Fruit fly (Drosophila melanogaster) whole organism, embryonic: Measurements from ENCODE around the gene Coa8.
A peak's percentile ranks its signal among the peaks of the same experiment; 100 is the strongest.

Experiments
- Atf-2 ChIP-seq: fragments of 200-800 bp; sonication (Bioruptor generic); optimal IDR thresholded peaks from 2 replicates; lab custom pipeline; 2016; ENCODE audit warnings: missing biosample characterization, missing genetic modification characterization
- Atf3 ChIP-seq: fragments of 200-800 bp; sonication (Bioruptor generic); optimal IDR thresholded peaks from 3 replicates; lab custom pipeline; 2016; ENCODE audit warnings: missing biosample characterization, missing genetic modification characterization
- Awh ChIP-seq: fragments of 200-800 bp; sonication (Bioruptor generic); IDR thresholded peaks from 2 replicates; pipeline ENCODE4, ENCODE4 v1.3.6; 2022; ENCODE audit warnings: missing biosample characterization, missing genetic modification characterization
- CG10366 ChIP-seq: fragments of 200-800 bp; sonication (Bioruptor generic); IDR thresholded peaks from 2 replicates; pipeline ENCODE4 v1.3.6; 2022; ENCODE audit warnings: missing biosample characterization, missing genetic modification characterization
- CG10431 ChIP-seq: fragments of 200-800 bp; sonication (Bioruptor generic); optimal IDR thresholded peaks from 3 replicates; lab custom pipeline; 2018; ENCODE audit warnings: missing biosample characterization, mild to moderate bottlenecking, missing genetic modification characterization
- CG10543 ChIP-seq: fragments of 200-800 bp; sonication (Bioruptor generic); optimal IDR thresholded peaks from 3 replicates; lab custom pipeline; 2017; ENCODE audit warnings: missing biosample characterization, mild to moderate bottlenecking, missing genetic modification characterization, moderate library complexity
- CG12155 ChIP-seq: fragments of 200-800 bp; sonication (Bioruptor generic); optimal IDR thresholded peaks from 3 replicates; lab custom pipeline; 2016; ENCODE audit warnings: missing biosample characterization, missing genetic modification characterization
- CG12299 ChIP-seq: fragments of 200-800 bp; sonication (Bioruptor generic); optimal IDR thresholded peaks from 2 replicates; lab custom pipeline; 2018; ENCODE audit warnings: missing biosample characterization, mild to moderate bottlenecking, missing genetic modification characterization
- CG13624 ChIP-seq: fragments of 200-800 bp; sonication (Bioruptor generic); optimal IDR thresholded peaks from 2 replicates; lab custom pipeline; 2016; ENCODE audit warnings: missing biosample characterization, missing genetic modification characterization
- CG2199 ChIP-seq: fragments of 200-800 bp; sonication (Bioruptor generic); IDR thresholded peaks from 3 replicates; pipeline ENCODE4 v1.3.6; 2022; ENCODE audit warnings: missing biosample characterization, missing genetic modification characterization
- CG30020 ChIP-seq: fragments of 200-800 bp; optimal IDR thresholded peaks from 2 replicates; lab custom pipeline; 2019; ENCODE audit warnings: missing biosample characterization, mild to moderate bottlenecking, missing genetic modification characterization, moderate library complexity
- CG30431 ChIP-seq: fragments of 200-800 bp; sonication (Bioruptor generic); optimal IDR thresholded peaks from 2 replicates; lab custom pipeline; 2017; ENCODE audit warnings: missing biosample characterization, missing genetic modification characterization
- CG3065 ChIP-seq: fragments of 200-800 bp; sonication (Bioruptor generic); optimal IDR thresholded peaks from 2 replicates; lab custom pipeline; 2016; ENCODE audit warnings: missing biosample characterization, missing genetic modification characterization
- CG31365 ChIP-seq: fragments of 200-800 bp; sonication (Bioruptor generic); optimal IDR thresholded peaks from 2 replicates; lab custom pipeline; 2018; ENCODE audit warnings: missing biosample characterization, mild to moderate bottlenecking, missing genetic modification characterization
- CG32532 ChIP-seq: fragments of 200-800 bp; sonication (Bioruptor generic); IDR thresholded peaks from 2 replicates; pipeline ENCODE4 v1.3.6; 2022; ENCODE audit warnings: missing biosample characterization, missing genetic modification characterization
- CG3281 ChIP-seq: fragments of 200-800 bp; sonication (Bioruptor generic); optimal IDR thresholded peaks from 3 replicates; lab custom pipeline; 2017; ENCODE audit warnings: missing biosample characterization, mild to moderate bottlenecking, missing genetic modification characterization
- CG42726 ChIP-seq: fragments of 200-800 bp; sonication (Bioruptor generic); IDR thresholded peaks from 2 replicates; pipeline ENCODE4 v1.3.6; 2022; ENCODE audit warnings: missing biosample characterization, missing genetic modification characterization; ENCODE audit not compliant: partially characterized antibody
- CG6765 ChIP-seq: fragments of 200-800 bp; sonication (Bioruptor generic); optimal IDR thresholded peaks from 3 replicates; lab custom pipeline; 2017; ENCODE audit warnings: missing biosample characterization, mild to moderate bottlenecking, missing genetic modification characterization
- CG7271 ChIP-seq: fragments of 200-800 bp; sonication (Bioruptor generic); optimal IDR thresholded peaks from 2 replicates; lab custom pipeline; 2018; ENCODE audit warnings: missing biosample characterization, mild to moderate bottlenecking, missing genetic modification characterization, moderate library complexity
- CG8089 ChIP-seq: fragments of 200-800 bp; sonication (Bioruptor generic); optimal IDR thresholded peaks from 3 replicates; lab custom pipeline; 2016; ENCODE audit warnings: missing biosample characterization, missing genetic modification characterization
- CG8359 ChIP-seq: fragments of 200-800 bp; sonication (Bioruptor generic); optimal IDR thresholded peaks from 2 replicates; lab custom pipeline; 2017; ENCODE audit warnings: missing biosample characterization, mild to moderate bottlenecking, missing genetic modification characterization, borderline replicate concordance
- Eip74EF ChIP-seq, 2 experiments: fragments of 200-800 bp in 1 of 2; fragments of >200 bp in 1 of 2; sonication (Bioruptor generic) in 1 of 2; optimal IDR thresholded peaks; 2 replicates each; lab custom pipeline; 2017 to 2019; ENCODE audit warnings: missing biosample characterization in 2 of 2, missing genetic modification characterization in 2 of 2, mild to moderate bottlenecking in 1 of 2, moderate library complexity in 1 of 2
- Fer3 ChIP-seq: fragments of 200-800 bp; sonication (Bioruptor generic); optimal IDR thresholded peaks from 2 replicates; lab custom pipeline; 2018; ENCODE audit warnings: missing biosample characterization, mild to moderate bottlenecking, missing genetic modification characterization, moderate library complexity
- HLH54F ChIP-seq: fragments of 200-800 bp; sonication (Bioruptor generic); optimal IDR thresholded peaks from 3 replicates; lab custom pipeline; 2016; ENCODE audit warnings: missing biosample characterization, missing genetic modification characterization
- Hr39 ChIP-seq: fragments of >200 bp; optimal IDR thresholded peaks from 2 replicates; lab custom pipeline; 2017
- NFAT ChIP-seq: fragments of 200-800 bp; sonication (Bioruptor generic); IDR thresholded peaks from 2 replicates; pipeline ENCODE4 v1.3.6; 2022; ENCODE audit warnings: missing biosample characterization, missing genetic modification characterization
- Neu2 ChIP-seq: fragments of 200-800 bp; sonication (Bioruptor generic); optimal IDR thresholded peaks from 3 replicates; lab custom pipeline; 2016; ENCODE audit warnings: missing biosample characterization, missing genetic modification characterization, borderline replicate concordance
- Pdp1 ChIP-seq, 2 experiments: fragments of 200-800 bp; sonication (Bioruptor generic); optimal IDR thresholded peaks; 3 replicates each; lab custom pipeline; 2016; ENCODE audit warnings: missing biosample characterization in 2 of 2, missing genetic modification characterization in 2 of 2, mild to moderate bottlenecking in 1 of 2, moderate library complexity in 1 of 2
- Sox100B ChIP-seq: fragments of 200-800 bp; sonication (Bioruptor generic); optimal IDR thresholded peaks from 3 replicates; lab custom pipeline; 2018; ENCODE audit warnings: missing biosample characterization, mild to moderate bottlenecking, missing genetic modification characterization
- Sry-δ ChIP-seq: fragments of 200-800 bp; sonication (Bioruptor generic); optimal IDR thresholded peaks from 2 replicates; lab custom pipeline; 2016; ENCODE audit warnings: missing biosample characterization, missing genetic modification characterization
- Stat92E ChIP-seq, 3 experiments: fragments of >200 bp in 2 of 3; fragments of 200-800 bp in 1 of 3; sonication (Bioruptor generic) in 1 of 3; optimal IDR thresholded peaks; 2 replicates each; lab custom pipeline; 2017 to 2019; ENCODE audit warnings: missing biosample characterization in 3 of 3, missing genetic modification characterization in 3 of 3, mild to moderate bottlenecking in 1 of 3, moderate library complexity in 1 of 3
- cad ChIP-seq: fragments of >200 bp; optimal IDR thresholded peaks from 2 replicates; lab custom pipeline; 2017; ENCODE audit warnings: missing biosample characterization, missing genetic modification characterization
- cato ChIP-seq: fragments of 200-800 bp; sonication (Bioruptor generic); optimal IDR thresholded peaks from 2 replicates; lab custom pipeline; 2016; ENCODE audit warnings: missing biosample characterization, missing genetic modification characterization, borderline replicate concordance
- dmrt11E ChIP-seq: fragments of 200-800 bp; sonication (Bioruptor generic); optimal IDR thresholded peaks from 3 replicates; lab custom pipeline; 2018; ENCODE audit warnings: missing biosample characterization, mild to moderate bottlenecking, missing genetic modification characterization, moderate library complexity
- exex ChIP-seq: fragments of 200-800 bp; sonication (Bioruptor generic); optimal IDR thresholded peaks from 4 replicates; lab custom pipeline; 2018; ENCODE audit warnings: missing biosample characterization, mild to moderate bottlenecking, missing genetic modification characterization, moderate library complexity
- gfzf ChIP-seq: fragments of 200-800 bp; sonication (Bioruptor generic); optimal IDR thresholded peaks from 2 replicates; lab custom pipeline; 2016; ENCODE audit warnings: missing biosample characterization, mild to moderate bottlenecking, missing genetic modification characterization, moderate library complexity
- jing ChIP-seq: fragments of 200-800 bp; sonication (Bioruptor generic); optimal IDR thresholded peaks from 2 replicates; lab custom pipeline; 2018; ENCODE audit warnings: missing biosample characterization, mild to moderate bottlenecking, missing genetic modification characterization
- otp ChIP-seq: fragments of 200-800 bp; sonication (Bioruptor generic); IDR thresholded peaks from 3 replicates; pipeline ENCODE4, ENCODE4 v1.3.6; 2022; ENCODE audit warnings: missing biosample characterization, missing genetic modification characterization
- pita ChIP-seq: fragments of 200-800 bp; sonication (Bioruptor generic); optimal IDR thresholded peaks from 2 replicates; lab custom pipeline; 2017; ENCODE audit warnings: missing biosample characterization, mild to moderate bottlenecking, missing genetic modification characterization
- pum ChIP-seq: fragments of 200-800 bp; sonication (Bioruptor generic); optimal IDR thresholded peaks from 2 replicates; lab custom pipeline; 2016; ENCODE audit warnings: missing biosample characterization, missing genetic modification characterization
- rib ChIP-seq: fragments of 200-800 bp; sonication (Bioruptor generic); IDR thresholded peaks from 2 replicates; pipeline ENCODE4 v1.3.6; 2022; ENCODE audit warnings: missing biosample characterization, missing genetic modification characterization
- row ChIP-seq: fragments of 200-800 bp; sonication (Bioruptor generic); IDR thresholded peaks from 3 replicates; pipeline ENCODE4 v1.3.6; 2022; ENCODE audit warnings: missing biosample characterization, missing genetic modification characterization
- sc ChIP-seq, 3 experiments: fragments of >200 bp in 2 of 3; fragments of 200-800 bp in 1 of 3; sonication (Bioruptor generic) in 1 of 3; optimal IDR thresholded peaks; 2 replicates in 2 of 3; 3 replicates in 1 of 3; lab custom pipeline; 2017; ENCODE audit warnings: mild to moderate bottlenecking in 1 of 3, missing biosample characterization in 1 of 3, missing genetic modification characterization in 1 of 3, missing genetic modification reagents in 1 of 3
- sens ChIP-seq: fragments of 200-800 bp; sonication (Bioruptor generic); peaks from one replicate; lab custom pipeline; 2016; ENCODE audit warnings: missing biosample characterization, missing genetic modification characterization
- shn ChIP-seq: fragments of 200-800 bp; sonication (Bioruptor generic); optimal IDR thresholded peaks from 3 replicates; lab custom pipeline; 2016; ENCODE audit warnings: missing biosample characterization, missing genetic modification characterization
- tap ChIP-seq: fragments of 200-800 bp; optimal IDR thresholded peaks from 3 replicates; lab custom pipeline; 2019; ENCODE audit warnings: missing biosample characterization, mild to moderate bottlenecking, missing genetic modification characterization, moderate library complexity
- tll ChIP-seq, 2 experiments: fragments of 200-800 bp in 1 of 2; fragments of >200 bp in 1 of 2; sonication (Bioruptor generic) in 1 of 2; optimal IDR thresholded peaks; 2 replicates each; lab custom pipeline; 2017 to 2019; ENCODE audit warnings: missing biosample characterization in 2 of 2, missing genetic modification characterization in 2 of 2, mild to moderate bottlenecking in 1 of 2, moderate library complexity in 1 of 2
- tna ChIP-seq: fragments of 200-800 bp; sonication (Bioruptor generic); IDR thresholded peaks from 2 replicates; pipeline ENCODE4 v1.3.6; 2022; ENCODE audit warnings: missing biosample characterization, missing genetic modification characterization; ENCODE audit not compliant: partially characterized antibody
- vvl ChIP-seq: fragments of 200-800 bp; sonication (Bioruptor generic); IDR thresholded peaks from 2 replicates; pipeline ENCODE4 v1.3.6; 2022; ENCODE audit warnings: missing biosample characterization, missing genetic modification characterization
- zen ChIP-seq: fragments of 200-800 bp; sonication (Bioruptor generic); optimal IDR thresholded peaks from 3 replicates; lab custom pipeline; 2018; ENCODE audit warnings: missing biosample characterization, mild to moderate bottlenecking, missing genetic modification characterization, moderate library complexity

Coa8 gene

dm6 chrX:1842875-1843274 lies 37.2 kb upstream of the Coa8 start (continued):
- TF ChIP-seq vvl (GFP tag; lab: Robert Waterston, UW) (peak; percentile 48; the same call in 1 of the 2 replicates), cad (GFP tag; lab: Kevin White, UChicago) (no peak), CG12155 (no peak), tap (tag; lab: Kevin White, UChicago) (no peak), CG2199 (GFP tag; lab: Robert Waterston, UW) (no peak), pita (GFP tag; lab: Kevin White, UChicago) (no peak), gfzf (no peak), CG3065 (GFP tag; lab: Kevin White, UChicago) (no peak), CG42726 (no peak), CG12299 (tag; lab: Kevin White, UChicago) (no peak), CG30431 (GFP tag; lab: Kevin White, UChicago) (no peak), Stat92E (GFP tag; optimal IDR thresholded peaks at IDR 0.05; lab: Kevin White, UChicago) (no peak), otp (GFP tag; lab: Robert Waterston, UW) (no peak), Pdp1 (GFP tag; optimal IDR thresholded peaks at IDR 0.05; lab: Kevin White, UChicago) (peak in 1 of 2 experiments; percentile 1), CG10366 (GFP tag; lab: Robert Waterston, UW) (no peak), CG7271 (tag; lab: Kevin White, UChicago) (no peak), Awh (GFP tag; lab: Robert Waterston, UW) (no peak), CG30020 (tag; lab: Kevin White, UChicago) (no peak), dmrt11E (tag; lab: Kevin White, UChicago) (no peak), Eip74EF (GFP tag; optimal IDR thresholded peaks at IDR 0.05; lab: Kevin White, UChicago) (peak in 1 of 2 experiments; percentile 88), tll (GFP tag; optimal IDR thresholded peaks at IDR 0.05; lab: Kevin White, UChicago) (no peak), CG31365 (tag; lab: Kevin White, UChicago) (no peak), CG3281 (GFP tag; lab: Kevin White, UChicago) (no peak), CG10543 (GFP tag; lab: Kevin White, UChicago) (peak; percentile 65), CG8359 (no peak), row (GFP tag; lab: Robert Waterston, UW) (no peak), rib (0 out of 2 replicates have a peak, but pooled peaks have one; percentile 40), CG32532 (GFP tag; lab: Robert Waterston, UW) (no peak), pum (GFP tag; lab: Kevin White, UChicago) (no peak), Fer3 (tag; lab: Kevin White, UChicago) (no peak), zen (no peak), CG13624 (GFP tag; lab: Kevin White, UChicago) (no peak), HLH54F (GFP tag; lab: Kevin White, UChicago) (no peak), Neu2 (no peak), jing (GFP tag; lab: Kevin White, UChicago) (no peak), sc (optimal IDR thresholded peaks at IDR 0.05; lab: Kevin White, UChicago) (no peak), sc (GFP tag; optimal IDR thresholded peaks at IDR 0.05; lab: Kevin White, UChicago) (no peak), Sox100B (GFP tag; lab: Kevin White, UChicago) (no peak), tna (GFP tag; lab: Robert Waterston, UW) (no peak), NFAT (GFP tag; lab: Robert Waterston, UW) (no peak), cato (no peak), CG10431 (no peak), exex (tag; lab: Kevin White, UChicago) (peak; percentile 34), CG8089 (no peak), sens (GFP tag; lab: Kevin White, UChicago) (no peak), Sry-δ (GFP tag; lab: Kevin White, UChicago) (no peak), shn (GFP tag; lab: Kevin White, UChicago) (peak; percentile 3), Atf3 (GFP tag; lab: Kevin White, UChicago) (no peak), CG6765 (GFP tag; lab: Kevin White, UChicago) (no peak), Atf-2 (GFP tag; lab: Kevin White, UChicago) (no peak), Hr39 (lab: Kevin White, UChicago) (no peak)
